Worm (Caenorhabditis elegans) whole organism, L2 larva: ENCODE measurements around the gene nfm-1.

Source experiments
- C34F6.9 ChIP-seq: fragments of 150-350 bp; optimal IDR thresholded peaks from 2 replicates; lab custom pipeline; 2014; ENCODE audit warnings: missing biosample characterization, missing genetic modification characterization
- F13H6.1 ChIP-seq: sonication (generic microtip); optimal IDR thresholded peaks from 2 replicates; lab custom pipeline; 2016; ENCODE audit warnings: missing genetic modification characterization, missing compliant biosample characterization
- R02D3.7 ChIP-seq: fragments of 150-350 bp; optimal IDR thresholded peaks from 2 replicates; lab custom pipeline; 2014; ENCODE audit warnings: missing biosample characterization, missing genetic modification characterization
- Y55F3AM.14 ChIP-seq: fragments of 200-800 bp; sonication (Bioruptor generic); optimal IDR thresholded peaks from 2 replicates; lab custom pipeline; 2018; ENCODE audit warnings: mild to moderate bottlenecking, missing genetic modification characterization, missing compliant biosample characterization
- ZK546.5 ChIP-seq: sonication (generic microtip); optimal IDR thresholded peaks from 2 replicates; lab custom pipeline; 2017; ENCODE audit warnings: missing biosample characterization, missing genetic modification characterization
- alr-1 ChIP-seq: fragments of 150-350 bp; optimal IDR thresholded peaks from 2 replicates; lab custom pipeline; 2014; ENCODE audit warnings: missing biosample characterization, missing genetic modification characterization
- aly-2 ChIP-seq: fragments of 150-350 bp; optimal IDR thresholded peaks from 2 replicates; lab custom pipeline; 2014; ENCODE audit warnings: missing biosample characterization, missing genetic modification characterization
- ama-1 ChIP-seq: fragments of 150-350 bp; optimal IDR thresholded peaks from 2 replicates; lab custom pipeline; 2018; ENCODE audit warnings: inconsistent platforms
- blmp-1 ChIP-seq: sonication (generic microtip); optimal IDR thresholded peaks from 2 replicates; lab custom pipeline; 2017; ENCODE audit warnings: missing genetic modification characterization, mild to moderate bottlenecking, missing compliant biosample characterization, antibody characterized with exemption, moderate library complexity; ENCODE audit not compliant: insufficient read depth
- ceh-16 ChIP-seq: fragments of 150-350 bp; optimal IDR thresholded peaks from 2 replicates; lab custom pipeline; 2014; ENCODE audit warnings: missing biosample characterization, missing genetic modification characterization
- ceh-82 ChIP-seq: fragments of 150-350 bp; optimal IDR thresholded peaks from 2 replicates; lab custom pipeline; 2014; ENCODE audit warnings: missing biosample characterization, missing genetic modification characterization
- crh-2 ChIP-seq: sonication (generic microtip); optimal IDR thresholded peaks from 2 replicates; lab custom pipeline; 2017; ENCODE audit warnings: missing biosample characterization, missing genetic modification characterization
- dmd-4 ChIP-seq: sonication (generic microtip); optimal IDR thresholded peaks from 2 replicates; lab custom pipeline; 2017; ENCODE audit warnings: missing biosample characterization, missing genetic modification characterization
- egl-27 ChIP-seq: sonication (generic microtip); optimal IDR thresholded peaks from 3 replicates; lab custom pipeline; 2017; ENCODE audit warnings: missing biosample characterization, missing genetic modification reagents, missing genetic modification characterization
- elt-1 ChIP-seq: fragments of 150-350 bp; optimal IDR thresholded peaks from 2 replicates; lab custom pipeline; 2014; ENCODE audit warnings: missing biosample characterization, missing genetic modification characterization
- elt-3 ChIP-seq: sonication (generic microtip); optimal IDR thresholded peaks from 2 replicates; lab custom pipeline; 2017; ENCODE audit warnings: missing biosample characterization, missing genetic modification characterization
- fos-1 ChIP-seq: fragments of 150-350 bp; optimal IDR thresholded peaks from 2 replicates; lab custom pipeline; 2014; ENCODE audit warnings: missing biosample characterization, missing genetic modification characterization
- gmeb-1 ChIP-seq: fragments of 150-350 bp; optimal IDR thresholded peaks from 2 replicates; lab custom pipeline; 2014; ENCODE audit warnings: missing biosample characterization, missing genetic modification characterization
- lin-11 ChIP-seq: fragments of 150-350 bp; sonication (generic microtip); optimal IDR thresholded peaks from 2 replicates; lab custom pipeline; 2014; ENCODE audit warnings: missing biosample characterization, missing genetic modification characterization, inconsistent platforms, mixed read lengths
- lin-13 ChIP-seq: fragments of 150-350 bp; optimal IDR thresholded peaks from 2 replicates; lab custom pipeline; 2014; ENCODE audit warnings: missing biosample characterization, missing genetic modification reagents, missing genetic modification characterization
- lin-39 ChIP-seq: fragments of 150-350 bp; optimal IDR thresholded peaks from 2 replicates; lab custom pipeline; 2014; ENCODE audit warnings: missing biosample characterization, missing genetic modification reagents, missing genetic modification characterization
- lsy-2 ChIP-seq, 2 experiments: fragments of 150-350 bp in 1 of 2; sonication (generic microtip) in 1 of 2; optimal IDR thresholded peaks; 2 replicates each; lab custom pipeline; 2014 to 2017; ENCODE audit warnings: missing biosample characterization in 2 of 2, missing genetic modification characterization in 2 of 2
- mab-5 ChIP-seq: fragments of 150-350 bp; optimal IDR thresholded peaks from 2 replicates; lab custom pipeline; 2014; ENCODE audit warnings: missing biosample characterization, missing genetic modification characterization
- mbf-1 ChIP-seq: sonication (generic microtip); optimal IDR thresholded peaks from 2 replicates; lab custom pipeline; 2017; ENCODE audit warnings: missing biosample characterization, missing genetic modification characterization
- mdl-1 ChIP-seq, 2 experiments: fragments of 150-350 bp in 1 of 2; sonication (generic microtip) in 1 of 2; optimal IDR thresholded peaks; 2 replicates each; lab custom pipeline; 2017; ENCODE audit warnings: missing biosample characterization in 2 of 2, missing genetic modification characterization in 2 of 2
- nhr-10 ChIP-seq: sonication (generic microtip); optimal IDR thresholded peaks from 2 replicates; lab custom pipeline; 2017; ENCODE audit warnings: missing biosample characterization, missing genetic modification characterization
- nhr-11 ChIP-seq: fragments of 150-350 bp; optimal IDR thresholded peaks from 2 replicates; lab custom pipeline; 2014; ENCODE audit warnings: missing biosample characterization, missing genetic modification characterization
- nhr-21 ChIP-seq: fragments of 150-350 bp; optimal IDR thresholded peaks from 2 replicates; lab custom pipeline; 2014; ENCODE audit warnings: missing biosample characterization, missing genetic modification characterization
- nhr-23 ChIP-seq: fragments of 150-350 bp; optimal IDR thresholded peaks from 2 replicates; lab custom pipeline; 2014; ENCODE audit warnings: missing biosample characterization, missing genetic modification reagents, missing genetic modification characterization
- nhr-237 ChIP-seq: fragments of 150-350 bp; optimal IDR thresholded peaks from 2 replicates; lab custom pipeline; 2014; ENCODE audit warnings: missing biosample characterization, missing genetic modification characterization
- nhr-25 ChIP-seq: fragments of 150-350 bp; sonication (generic microtip); optimal IDR thresholded peaks from 3 replicates; lab custom pipeline; 2014; ENCODE audit warnings: missing biosample characterization, missing genetic modification characterization
- nhr-6 ChIP-seq: fragments of 150-350 bp; optimal IDR thresholded peaks from 2 replicates; lab custom pipeline; 2014; ENCODE audit warnings: missing biosample characterization, missing genetic modification characterization
- nhr-77 ChIP-seq: fragments of 150-350 bp; optimal IDR thresholded peaks from 2 replicates; lab custom pipeline; 2014; ENCODE audit warnings: missing biosample characterization, missing genetic modification characterization
- peb-1 ChIP-seq: fragments of 150-350 bp; optimal IDR thresholded peaks from 2 replicates; lab custom pipeline; 2014; ENCODE audit warnings: missing biosample characterization, missing genetic modification characterization
- sem-4 ChIP-seq: fragments of 150-350 bp; optimal IDR thresholded peaks from 2 replicates; lab custom pipeline; 2014; ENCODE audit warnings: missing biosample characterization, missing genetic modification reagents, missing genetic modification characterization
- skn-1 ChIP-seq: sonication (generic microtip); optimal IDR thresholded peaks from 2 replicates; lab custom pipeline; 2017; ENCODE audit warnings: missing biosample characterization, missing genetic modification characterization
- sma-3 ChIP-seq: sonication (generic microtip); optimal IDR thresholded peaks from 2 replicates; lab custom pipeline; 2016; ENCODE audit warnings: missing genetic modification reagents, missing genetic modification characterization, missing compliant biosample characterization
- sma-9 ChIP-seq, 2 experiments: fragments of 150-350 bp in 1 of 2; sonication (generic microtip) in 1 of 2; optimal IDR thresholded peaks; 2 replicates each; lab custom pipeline; 2014 to 2016; ENCODE audit warnings: missing genetic modification characterization in 2 of 2, mild to moderate bottlenecking in 1 of 2, missing biosample characterization in 1 of 2, missing compliant biosample characterization in 1 of 2, missing genetic modification reagents in 1 of 2, moderate library complexity in 1 of 2
- snpc-4 ChIP-seq: fragments of 150-350 bp; optimal IDR thresholded peaks from 2 replicates; lab custom pipeline; 2014; ENCODE audit warnings: missing biosample characterization, missing genetic modification characterization
- unc-39 ChIP-seq: fragments of 150-350 bp; optimal IDR thresholded peaks from 2 replicates; lab custom pipeline; 2014; ENCODE audit warnings: missing biosample characterization, missing genetic modification characterization
- unc-55 ChIP-seq: fragments of 150-350 bp; sonication (generic microtip); optimal IDR thresholded peaks from 3 replicates; lab custom pipeline; 2014; ENCODE audit warnings: missing biosample characterization, missing genetic modification reagents, missing genetic modification characterization
- unc-62 ChIP-seq: fragments of 150-350 bp; optimal IDR thresholded peaks from 2 replicates; lab custom pipeline; 2014; ENCODE audit warnings: missing biosample characterization, missing genetic modification reagents, missing genetic modification characterization
- zag-1 ChIP-seq: fragments of 150-350 bp; optimal IDR thresholded peaks from 2 replicates; lab custom pipeline; 2014; ENCODE audit warnings: missing biosample characterization, missing genetic modification characterization
- ztf-1 ChIP-seq: fragments of 200-800 bp; sonication (Bioruptor generic); conservative IDR thresholded peaks from 2 replicates; pipeline ENCODE4 v1.3.6; 2022; ENCODE audit warnings: missing genetic modification characterization, missing compliant biosample characterization
- ztf-11 ChIP-seq: sonication (generic microtip); optimal IDR thresholded peaks from 2 replicates; lab custom pipeline; 2017; ENCODE audit warnings: missing biosample characterization, missing genetic modification characterization
- ztf-4 ChIP-seq: fragments of 150-350 bp; optimal IDR thresholded peaks from 2 replicates; lab custom pipeline; 2014; ENCODE audit warnings: missing biosample characterization, missing genetic modification characterization

nfm-1 gene

ce11 chrIII:6120990-6121389, 38.3 kb upstream of the nfm-1 start:
- TF ChIP-seq nhr-25 (tag; lab: Kevin White, UChicago) (no peak), nhr-237 (no peak), sma-9 (GFP tag; optimal IDR thresholded peaks at IDR 0.05; lab: Kevin White, UChicago) (no peak), sma-9 (tag; optimal IDR thresholded peaks at IDR 0.05; lab: Kevin White, UChicago) (no peak), lin-39 (tag; lab: Kevin White, UChicago) (no peak), nhr-6 (tag; lab: Kevin White, UChicago) (no peak), alr-1 (tag; lab: Kevin White, UChicago) (no peak), elt-1 (tag; lab: Kevin White, UChicago) (no peak)

DNA sequence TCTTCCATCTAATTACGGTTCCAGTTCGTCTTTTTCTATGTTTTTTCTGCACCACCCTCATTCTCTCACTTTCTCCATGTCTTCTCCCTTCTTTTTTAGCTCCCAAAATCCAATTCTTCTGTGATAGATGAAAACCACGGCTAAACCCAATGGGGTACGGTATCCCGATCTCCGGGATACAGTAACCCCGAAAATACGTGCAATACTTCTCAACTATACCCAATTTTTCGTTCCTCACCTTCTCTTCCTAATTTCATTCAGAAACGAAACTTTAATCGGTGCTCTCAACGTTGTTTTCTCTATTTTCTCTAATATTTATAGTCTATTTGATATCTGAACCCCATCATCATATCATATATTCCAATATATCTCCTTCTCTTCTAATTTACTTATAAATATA, 35.6 kb upstream of the nfm-1 start:
- TF ChIP-seq nhr-77 (tag; lab: Kevin White, UChicago) (no peak), elt-3 (tag; lab: Kevin White, UChicago) (no peak), crh-2 (tag; lab: Kevin White, UChicago) (peak; percentile 37), R02D3.7 (tag; lab: Kevin White, UChicago) (no peak), Y55F3AM.14 (peak; percentile 55), ama-1 (peak; percentile 37), ztf-4 (peak; percentile 35)
- TF ChIP-seq, all 48 proteins: peak for 4

- TF ChIP-seq unc-39 (tag; lab: Kevin White, UChicago) (no peak), lin-13 (GFP tag; lab: Kevin White, UChicago) (peak; percentile 8), nhr-21 (tag; lab: Kevin White, UChicago) (peak; percentile 30), sem-4 (tag; lab: Kevin White, UChicago) (peak; percentile 46), sma-9 (GFP tag; optimal IDR thresholded peaks at IDR 0.05; lab: Kevin White, UChicago) (peak; percentile 56), sma-9 (tag; optimal IDR thresholded peaks at IDR 0.05; lab: Kevin White, UChicago) (no peak), mdl-1 (tag; optimal IDR thresholded peaks at IDR 0.05; lab: Kevin White, UChicago) (no peak), elt-1 (tag; lab: Kevin White, UChicago) (peak; percentile 83), ztf-4 (no peak), nhr-23 (no peak), elt-3 (tag; lab: Kevin White, UChicago) (no peak), Y55F3AM.14 (no peak), mab-5 (tag; lab: Kevin White, UChicago) (no peak), ama-1 (no peak), mbf-1 (tag; lab: Kevin White, UChicago) (no peak), snpc-4 (no peak), lsy-2 (tag; optimal IDR thresholded peaks at IDR 0.05; lab: Kevin White, UChicago) (peak in 1 of 2 experiments; percentile 31), ceh-16 (tag; lab: Kevin White, UChicago) (peak; percentile 60), peb-1 (tag; lab: Kevin White, UChicago) (no peak), gmeb-1 (no peak), fos-1 (tag; lab: Kevin White, UChicago) (peak; percentile 13), ZK546.5 (no peak), crh-2 (tag; lab: Kevin White, UChicago) (no peak), F13H6.1 (tag; lab: Kevin White, UChicago) (no peak), dmd-4 (tag; lab: Kevin White, UChicago) (no peak), nhr-10 (no peak), ceh-82 (no peak), nhr-25 (tag; lab: Kevin White, UChicago) (no peak), zag-1 (tag; lab: Kevin White, UChicago) (no peak), blmp-1 (tag; lab: Kevin White, UChicago) (no peak), aly-2 (tag; lab: Kevin White, UChicago) (no peak), unc-55 (GFP tag; lab: Kevin White, UChicago) (no peak), ztf-1 (GFP tag; lab: Robert Waterston, UW) (no peak), ztf-11 (tag; lab: Kevin White, UChicago) (no peak), sma-3 (GFP tag; lab: Kevin White, UChicago) (no peak), nhr-237 (no peak), skn-1 (tag; lab: Kevin White, UChicago) (no peak), lin-11 (tag; lab: Kevin White, UChicago) (no peak), egl-27 (peak; percentile 59), alr-1 (tag; lab: Kevin White, UChicago) (no peak), unc-62 (no peak), lin-39 (tag; lab: Kevin White, UChicago) (no peak), nhr-11 (tag; lab: Kevin White, UChicago) (no peak), nhr-6 (tag; lab: Kevin White, UChicago) (no peak), C34F6.9 (no peak)
Measured at ce11 chrIII:6132068-6132467, 27.2 kb upstream of the nfm-1 start.
